Worm (Caenorhabditis elegans): ENCODE data around the gene ssq-3.

DNA sequence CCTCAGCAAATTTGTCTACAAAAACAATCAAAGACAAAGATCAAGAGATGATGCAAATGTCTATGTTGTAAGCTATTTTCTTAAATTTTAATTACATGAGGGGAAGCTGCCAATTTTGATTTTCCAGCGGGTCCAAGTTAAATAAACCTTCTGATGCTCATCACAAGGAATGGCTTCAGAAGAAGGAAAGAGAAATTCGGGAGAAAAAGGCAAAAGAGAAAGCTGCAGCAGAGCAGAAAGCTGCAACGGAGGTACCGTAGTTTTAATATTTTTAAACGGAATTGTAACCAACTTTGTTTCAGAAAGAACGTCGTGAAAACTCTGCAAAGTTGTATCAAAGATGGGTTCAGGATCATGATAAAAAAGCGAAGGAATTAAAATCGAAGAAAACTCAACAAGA is 46.8 kb downstream of the ssq-3 start:
- TF ChIP-seq tab-1 (GFP tag; IDR thresholded peaks at IDR 0.05), result no peak
- TF ChIP-seq ztf-23 (GFP tag; IDR thresholded peaks at IDR 0.05), result no peak
- no peak for TF ChIP-seq flt-1 (GFP tag; IDR thresholded peaks at IDR 0.05)
- no peak for TF ChIP-seq ztf-29 (GFP tag; IDR thresholded peaks at IDR 0.05)
- no peak for TF ChIP-seq T22C8.4 (GFP tag; IDR thresholded peaks at IDR 0.05)
- TF ChIP-seq ref-1 (GFP tag; conservative IDR thresholded peaks at IDR 0.05), result no peak
- no peak for TF ChIP-seq cog-1 (tag; optimal IDR thresholded peaks at IDR 0.05)
- TF ChIP-seq med-1 (GFP tag; optimal IDR thresholded peaks at IDR 0.05; ENCODE audit: insufficient read depth), result no peak
- no peak for TF ChIP-seq klf-2 (GFP tag; conservative IDR thresholded peaks at IDR 0.05)
